Fruit fly (Drosophila melanogaster): ENCODE data around the gene Bdbt.

The Bdbt gene

DNA sequence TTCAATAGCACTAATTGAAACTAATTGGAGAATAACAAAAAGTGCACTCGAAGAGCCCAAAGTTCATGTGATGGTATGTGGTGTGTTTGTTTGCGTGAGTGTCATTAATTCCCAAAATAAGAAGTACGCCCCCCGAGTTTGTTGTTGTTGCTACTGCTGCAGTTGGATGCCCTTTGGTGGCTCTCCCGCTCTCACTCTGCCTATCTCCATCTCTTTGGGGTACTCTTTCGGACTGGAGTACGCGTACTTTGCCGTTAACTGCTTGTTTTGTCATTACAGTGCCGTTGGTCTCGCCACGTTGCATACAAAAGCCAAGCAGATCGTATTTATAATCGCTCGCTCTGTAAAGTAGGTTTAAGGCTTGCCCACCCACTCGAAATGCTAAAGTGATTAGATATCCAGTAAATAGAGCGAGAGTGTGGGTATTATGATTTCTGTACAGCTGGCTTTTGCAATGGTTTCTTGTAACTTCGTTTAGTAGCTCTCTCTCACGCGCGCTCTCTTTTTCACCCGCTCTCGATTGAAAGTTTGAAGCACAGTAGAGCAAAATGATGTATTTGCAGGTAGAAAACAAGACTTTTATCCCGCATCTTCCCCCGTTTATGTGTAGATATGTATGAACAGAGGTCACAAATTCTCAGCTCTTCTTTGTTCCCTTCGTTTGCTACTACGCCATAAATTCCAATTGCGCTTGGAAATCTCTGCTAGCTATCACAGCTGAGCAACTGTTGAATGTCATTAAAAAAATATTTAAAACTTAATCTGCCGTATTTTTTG is 6.5 kb downstream of the Bdbt start (continued):
- peak; percentile 34 for TF ChIP-seq az2 (GFP tag; optimal IDR thresholded peaks at IDR 0.05)
- no peak for TF ChIP-seq CG4282 (GFP tag; optimal IDR thresholded peaks at IDR 0.05)
- TF ChIP-seq gcm2 (GFP tag; optimal IDR thresholded peaks at IDR 0.05) = no peak
- TF ChIP-seq CG13624 (GFP tag; optimal IDR thresholded peaks at IDR 0.05) = peak; percentile 45
- peak; percentile 61 for TF ChIP-seq PHDP (tag; optimal IDR thresholded peaks at IDR 0.05)
- 0 out of 4 replicates have a peak, but pooled peaks have one; percentile 12 for TF ChIP-seq chinmo (GFP tag; IDR thresholded peaks at IDR 0.05; ENCODE audit: partially characterized antibody)
- 0 out of 2 replicates have a peak, but pooled peaks have one; percentile 15 for TF ChIP-seq Atf6 (GFP tag; IDR thresholded peaks at IDR 0.05)
- no peak for TF ChIP-seq Ets97D (GFP tag; optimal IDR thresholded peaks at IDR 0.05)
- no peak for TF ChIP-seq Poxn (GFP tag; IDR thresholded peaks at IDR 0.05)
- no peak for TF ChIP-seq CG6689 (GFP tag; IDR thresholded peaks at IDR 0.05)
- no peak for TF ChIP-seq HmgD (GFP tag; optimal IDR thresholded peaks at IDR 0.05)
- no peak for TF ChIP-seq repo (GFP tag; optimal IDR thresholded peaks at IDR 0.05)
- TF ChIP-seq CG17612 (GFP tag; IDR thresholded peaks at IDR 0.05) = no peak
- TF ChIP-seq Sox102F (GFP tag; optimal IDR thresholded peaks at IDR 0.05) = peak; percentile 49
- TF ChIP-seq dmrt99B (tag; optimal IDR thresholded peaks at IDR 0.05) = peak; percentile 68
- TF ChIP-seq Sox100B (GFP tag; optimal IDR thresholded peaks at IDR 0.05) = peak; percentile 25
- TF ChIP-seq jumu (GFP tag; optimal IDR thresholded peaks at IDR 0.05) = no peak
- TF ChIP-seq MESR4 (GFP tag; optimal IDR thresholded peaks at IDR 0.05) = no peak
- TF ChIP-seq jing (GFP tag; optimal IDR thresholded peaks at IDR 0.05) = no peak
- TF ChIP-seq CG1529 (GFP tag; optimal IDR thresholded peaks at IDR 0.05) = peak; percentile 32
- no peak for TF ChIP-seq Dip2 (GFP tag; IDR thresholded peaks at IDR 0.05)
- no peak for TF ChIP-seq inv (GFP tag; IDR thresholded peaks at IDR 0.05; ENCODE audit: partially characterized antibody)
- peak; percentile 19 for TF ChIP-seq chn (GFP tag; optimal IDR thresholded peaks at IDR 0.05)
- no peak for TF ChIP-seq prd (optimal IDR thresholded peaks at IDR 0.05)
- TF ChIP-seq prd (GFP tag; IDR thresholded peaks at IDR 0.05) = peak; percentile 32; the same call in 1 of the 3 replicates
- TF ChIP-seq CG6272 (GFP tag; IDR thresholded peaks at IDR 0.05) = no peak
- TF ChIP-seq CG7745 (tag; optimal IDR thresholded peaks at IDR 0.05) = no peak
- peak; percentile 39 for TF ChIP-seq Abd-B (GFP tag; optimal IDR thresholded peaks at IDR 0.05)
- peak; percentile 17 for TF ChIP-seq CG12769 (tag; optimal IDR thresholded peaks at IDR 0.05)
- TF ChIP-seq emc (GFP tag; optimal IDR thresholded peaks at IDR 0.05) = no peak
- TF ChIP-seq CG12659 (GFP tag; optimal IDR thresholded peaks at IDR 0.05) = peak; percentile 45
- TF ChIP-seq Hr51 (GFP tag; optimal IDR thresholded peaks at IDR 0.05) = peak in 1 of 2 experiments; percentile 72
- TF ChIP-seq dan (GFP tag; IDR thresholded peaks at IDR 0.05) = no peak
- TF ChIP-seq da (GFP tag; optimal IDR thresholded peaks at IDR 0.05) = no peak
- TF ChIP-seq sens (GFP tag) = peak; percentile 87
- TF ChIP-seq Optix (GFP tag; IDR thresholded peaks at IDR 0.05) = 0 out of 3 replicates have a peak, but pooled peaks have one; percentile 38
- TF ChIP-seq sisA (GFP tag; IDR thresholded peaks at IDR 0.05) = no peak
- peak; percentile 58 for TF ChIP-seq CG12219 (GFP tag; optimal IDR thresholded peaks at IDR 0.05)
- peak; percentile 73 for TF ChIP-seq kni (GFP tag; optimal IDR thresholded peaks at IDR 0.05)
- TF ChIP-seq CG6254 (GFP tag; optimal IDR thresholded peaks at IDR 0.05) = peak; percentile 64
- peak; percentile 7 for TF ChIP-seq Xrp1 (GFP tag; IDR thresholded peaks at IDR 0.05)
- TF ChIP-seq fd64A (GFP tag; optimal IDR thresholded peaks at IDR 0.05) = no peak
- TF ChIP-seq Oaz (GFP tag; IDR thresholded peaks at IDR 0.05) = no peak
- TF ChIP-seq CG10274 (GFP tag; optimal IDR thresholded peaks at IDR 0.05) = peak; percentile 11
- peak; percentile 17; the same call in 1 of the 2 replicates for TF ChIP-seq Ptx1 (GFP tag; IDR thresholded peaks at IDR 0.05)
- peak; percentile 63 for TF ChIP-seq CG2678 (tag; optimal IDR thresholded peaks at IDR 0.05)
- no peak for TF ChIP-seq Gug (GFP tag; IDR thresholded peaks at IDR 0.05)
- no peak for TF ChIP-seq CG4820 (GFP tag; optimal IDR thresholded peaks at IDR 0.05)
- no peak for TF ChIP-seq hth (optimal IDR thresholded peaks at IDR 0.05)
- no peak for TF ChIP-seq CG12299 (tag; optimal IDR thresholded peaks at IDR 0.05)
